Worm (Caenorhabditis elegans) whole organism, L2 larva: Measurements from ENCODE around the gene srh-104.
A peak's percentile ranks its signal among the peaks of the same experiment; 100 is the strongest.

Experiments used
- C34F6.9 ChIP-seq: fragments of 150-350 bp; optimal IDR thresholded peaks from 2 replicates; lab custom pipeline; 2014; ENCODE audit warnings: missing biosample characterization, missing genetic modification characterization
- F13H6.1 ChIP-seq: sonication (generic microtip); optimal IDR thresholded peaks from 2 replicates; lab custom pipeline; 2016; ENCODE audit warnings: missing genetic modification characterization, missing compliant biosample characterization
- ZK546.5 ChIP-seq: sonication (generic microtip); optimal IDR thresholded peaks from 2 replicates; lab custom pipeline; 2017; ENCODE audit warnings: missing biosample characterization, missing genetic modification characterization
- ama-1 ChIP-seq: fragments of 150-350 bp; optimal IDR thresholded peaks from 2 replicates; lab custom pipeline; 2018; ENCODE audit warnings: inconsistent platforms
- blmp-1 ChIP-seq: sonication (generic microtip); optimal IDR thresholded peaks from 2 replicates; lab custom pipeline; 2017; ENCODE audit warnings: missing genetic modification characterization, mild to moderate bottlenecking, missing compliant biosample characterization, antibody characterized with exemption, moderate library complexity; ENCODE audit not compliant: insufficient read depth
- ceh-16 ChIP-seq: fragments of 150-350 bp; optimal IDR thresholded peaks from 2 replicates; lab custom pipeline; 2014; ENCODE audit warnings: missing biosample characterization, missing genetic modification characterization
- ceh-82 ChIP-seq: fragments of 150-350 bp; optimal IDR thresholded peaks from 2 replicates; lab custom pipeline; 2014; ENCODE audit warnings: missing biosample characterization, missing genetic modification characterization
- crh-2 ChIP-seq: sonication (generic microtip); optimal IDR thresholded peaks from 2 replicates; lab custom pipeline; 2017; ENCODE audit warnings: missing biosample characterization, missing genetic modification characterization
- elt-1 ChIP-seq: fragments of 150-350 bp; optimal IDR thresholded peaks from 2 replicates; lab custom pipeline; 2014; ENCODE audit warnings: missing biosample characterization, missing genetic modification characterization
- elt-3 ChIP-seq: sonication (generic microtip); optimal IDR thresholded peaks from 2 replicates; lab custom pipeline; 2017; ENCODE audit warnings: missing biosample characterization, missing genetic modification characterization
- fos-1 ChIP-seq: fragments of 150-350 bp; optimal IDR thresholded peaks from 2 replicates; lab custom pipeline; 2014; ENCODE audit warnings: missing biosample characterization, missing genetic modification characterization
- gmeb-1 ChIP-seq: fragments of 150-350 bp; optimal IDR thresholded peaks from 2 replicates; lab custom pipeline; 2014; ENCODE audit warnings: missing biosample characterization, missing genetic modification characterization
- lin-13 ChIP-seq: fragments of 150-350 bp; optimal IDR thresholded peaks from 2 replicates; lab custom pipeline; 2014; ENCODE audit warnings: missing biosample characterization, missing genetic modification reagents, missing genetic modification characterization
- lsy-2 ChIP-seq, 2 experiments: fragments of 150-350 bp in 1 of 2; sonication (generic microtip) in 1 of 2; optimal IDR thresholded peaks; 2 replicates each; lab custom pipeline; 2014 to 2017; ENCODE audit warnings: missing biosample characterization in 2 of 2, missing genetic modification characterization in 2 of 2
- mab-5 ChIP-seq: fragments of 150-350 bp; optimal IDR thresholded peaks from 2 replicates; lab custom pipeline; 2014; ENCODE audit warnings: missing biosample characterization, missing genetic modification characterization
- nhr-12 ChIP-seq: fragments of 150-350 bp; optimal IDR thresholded peaks from 2 replicates; lab custom pipeline; 2014; ENCODE audit warnings: missing biosample characterization, missing genetic modification characterization
- nhr-21 ChIP-seq: fragments of 150-350 bp; optimal IDR thresholded peaks from 2 replicates; lab custom pipeline; 2014; ENCODE audit warnings: missing biosample characterization, missing genetic modification characterization
- nhr-23 ChIP-seq: fragments of 150-350 bp; optimal IDR thresholded peaks from 2 replicates; lab custom pipeline; 2014; ENCODE audit warnings: missing biosample characterization, missing genetic modification reagents, missing genetic modification characterization
- nhr-237 ChIP-seq: fragments of 150-350 bp; optimal IDR thresholded peaks from 2 replicates; lab custom pipeline; 2014; ENCODE audit warnings: missing biosample characterization, missing genetic modification characterization
- nhr-6 ChIP-seq: fragments of 150-350 bp; optimal IDR thresholded peaks from 2 replicates; lab custom pipeline; 2014; ENCODE audit warnings: missing biosample characterization, missing genetic modification characterization
- nhr-77 ChIP-seq: fragments of 150-350 bp; optimal IDR thresholded peaks from 2 replicates; lab custom pipeline; 2014; ENCODE audit warnings: missing biosample characterization, missing genetic modification characterization
- peb-1 ChIP-seq: fragments of 150-350 bp; optimal IDR thresholded peaks from 2 replicates; lab custom pipeline; 2014; ENCODE audit warnings: missing biosample characterization, missing genetic modification characterization
- sem-4 ChIP-seq: fragments of 150-350 bp; optimal IDR thresholded peaks from 2 replicates; lab custom pipeline; 2014; ENCODE audit warnings: missing biosample characterization, missing genetic modification reagents, missing genetic modification characterization
- skn-1 ChIP-seq: sonication (generic microtip); optimal IDR thresholded peaks from 2 replicates; lab custom pipeline; 2017; ENCODE audit warnings: missing biosample characterization, missing genetic modification characterization
- sma-3 ChIP-seq: sonication (generic microtip); optimal IDR thresholded peaks from 2 replicates; lab custom pipeline; 2016; ENCODE audit warnings: missing genetic modification reagents, missing genetic modification characterization, missing compliant biosample characterization
- sma-9 ChIP-seq, 2 experiments: fragments of 150-350 bp in 1 of 2; sonication (generic microtip) in 1 of 2; optimal IDR thresholded peaks; 2 replicates each; lab custom pipeline; 2014 to 2016; ENCODE audit warnings: missing genetic modification characterization in 2 of 2, mild to moderate bottlenecking in 1 of 2, missing biosample characterization in 1 of 2, missing compliant biosample characterization in 1 of 2, missing genetic modification reagents in 1 of 2, moderate library complexity in 1 of 2
- snpc-4 ChIP-seq: fragments of 150-350 bp; optimal IDR thresholded peaks from 2 replicates; lab custom pipeline; 2014; ENCODE audit warnings: missing biosample characterization, missing genetic modification characterization
- unc-39 ChIP-seq: fragments of 150-350 bp; optimal IDR thresholded peaks from 2 replicates; lab custom pipeline; 2014; ENCODE audit warnings: missing biosample characterization, missing genetic modification characterization
- unc-55 ChIP-seq: fragments of 150-350 bp; sonication (generic microtip); optimal IDR thresholded peaks from 3 replicates; lab custom pipeline; 2014; ENCODE audit warnings: missing biosample characterization, missing genetic modification reagents, missing genetic modification characterization
- unc-62 ChIP-seq: fragments of 150-350 bp; optimal IDR thresholded peaks from 2 replicates; lab custom pipeline; 2014; ENCODE audit warnings: missing biosample characterization, missing genetic modification reagents, missing genetic modification characterization
- zag-1 ChIP-seq: fragments of 150-350 bp; optimal IDR thresholded peaks from 2 replicates; lab custom pipeline; 2014; ENCODE audit warnings: missing biosample characterization, missing genetic modification characterization
- ztf-1 ChIP-seq: fragments of 200-800 bp; sonication (Bioruptor generic); conservative IDR thresholded peaks from 2 replicates; pipeline ENCODE4 v1.3.6; 2022; ENCODE audit warnings: missing genetic modification characterization, missing compliant biosample characterization
- ztf-11 ChIP-seq: sonication (generic microtip); optimal IDR thresholded peaks from 2 replicates; lab custom pipeline; 2017; ENCODE audit warnings: missing biosample characterization, missing genetic modification characterization
- ztf-4 ChIP-seq: fragments of 150-350 bp; optimal IDR thresholded peaks from 2 replicates; lab custom pipeline; 2014; ENCODE audit warnings: missing biosample characterization, missing genetic modification characterization

The srh-104 gene

DNA sequence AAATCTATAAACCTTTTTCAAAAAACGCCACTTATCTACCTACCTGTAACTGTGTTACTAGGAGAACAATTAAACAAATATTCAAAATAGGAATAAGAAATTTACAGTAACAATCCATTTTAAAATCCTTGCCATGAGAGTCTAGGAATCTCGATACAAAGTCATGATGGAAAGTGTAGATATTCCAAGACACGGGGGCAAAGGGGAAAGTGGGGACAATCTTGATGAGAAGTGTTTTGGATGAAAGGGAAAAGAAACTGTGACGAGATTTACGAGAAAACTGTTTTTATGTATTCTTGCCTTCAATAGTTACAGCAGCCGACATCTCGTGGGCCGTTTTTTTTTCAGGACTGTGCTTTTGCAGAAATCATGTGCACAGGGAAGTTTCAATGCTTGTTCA lies 38.2 kb upstream of the srh-104 start, which contains the start of gene F28G4.2:
TSS of gene F28G4.2 (minus strand) at position 175 of the 400 bp plus-strand sequence.
- TF ChIP-seq blmp-1 (tag; lab: Kevin White, UChicago) (peak; percentile 40), unc-55 (GFP tag; lab: Kevin White, UChicago) (no peak)

DNA sequence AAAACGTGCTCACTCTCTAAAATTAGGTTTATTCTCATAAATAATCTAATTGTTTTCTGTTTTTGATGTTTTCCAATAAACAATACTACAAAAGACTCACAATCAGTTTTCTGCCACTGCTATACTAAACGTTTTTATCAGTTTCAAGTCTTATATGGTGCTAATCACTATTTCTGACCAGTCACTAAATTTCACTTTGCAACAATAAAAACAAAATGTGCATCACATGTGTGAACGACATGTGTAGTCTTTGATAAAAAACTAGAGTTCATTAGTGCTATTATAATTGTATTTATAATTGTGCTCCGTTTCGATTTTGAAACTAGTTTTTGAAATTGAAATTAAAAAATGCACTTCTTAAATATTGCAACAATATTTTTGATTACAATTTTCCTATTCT lies 33.9 kb upstream of the srh-104 start, which contains the start of gene cyp-37B1:
TSS of gene cyp-37B1 (plus strand) at position 199 of the 400 bp plus-strand sequence.
- TF ChIP-seq sma-9 (GFP tag; optimal IDR thresholded peaks at IDR 0.05; lab: Kevin White, UChicago) (peak; percentile 76), sma-9 (tag; optimal IDR thresholded peaks at IDR 0.05; lab: Kevin White, UChicago) (no peak), nhr-6 (tag; lab: Kevin White, UChicago) (no peak), lin-13 (no peak), sem-4 (tag; lab: Kevin White, UChicago) (no peak), fos-1 (tag; lab: Kevin White, UChicago) (peak; percentile 64), elt-3 (tag; lab: Kevin White, UChicago) (no peak), crh-2 (tag; lab: Kevin White, UChicago) (peak; percentile 10), nhr-23 (no peak), ceh-16 (tag; lab: Kevin White, UChicago) (no peak), ZK546.5 (no peak), gmeb-1 (tag; lab: Kevin White, UChicago) (peak; percentile 45), unc-39 (tag; lab: Kevin White, UChicago) (no peak)

DNA sequence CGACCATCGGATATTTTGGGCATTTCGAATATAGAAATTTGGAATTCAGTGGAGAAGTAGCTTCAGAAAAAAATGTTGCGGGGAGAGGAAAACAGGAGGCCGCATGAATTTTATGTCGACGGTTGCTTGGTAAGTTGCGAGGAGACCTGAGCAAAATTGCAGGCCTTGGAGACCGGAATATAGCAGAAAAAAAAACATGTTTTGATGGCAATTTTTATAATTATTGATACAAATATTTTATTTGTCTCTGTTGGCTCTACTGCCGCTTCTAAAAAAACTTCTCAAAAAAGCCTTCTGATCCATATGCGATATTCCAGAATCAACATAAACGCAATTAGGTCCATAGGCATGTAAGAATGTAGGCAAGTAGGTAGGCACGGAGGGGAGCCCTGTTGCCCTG lies 31.4 kb upstream of the srh-104 start, which contains the start of gene pacl-1:
TSS of gene pacl-1 (minus strand) at position 101 of the 400 bp plus-strand sequence.
- TF ChIP-seq gmeb-1 (tag; lab: Kevin White, UChicago): no peak
- TF ChIP-seq F13H6.1 (tag; lab: Kevin White, UChicago): no peak
- no peak for TF ChIP-seq peb-1
- no peak for TF ChIP-seq ama-1
- TF ChIP-seq ZK546.5: no peak
- TF ChIP-seq nhr-21 (tag; lab: Kevin White, UChicago): no peak
- no peak for TF ChIP-seq lin-13
- TF ChIP-seq crh-2 (tag; lab: Kevin White, UChicago): no peak
- TF ChIP-seq nhr-12 (tag; lab: Kevin White, UChicago): no peak
- no peak for TF ChIP-seq ceh-82 (tag; lab: Kevin White, UChicago)
- TF ChIP-seq sma-9 (GFP tag; optimal IDR thresholded peaks at IDR 0.05; lab: Kevin White, UChicago): no peak
- no peak for TF ChIP-seq sma-9 (tag; optimal IDR thresholded peaks at IDR 0.05; lab: Kevin White, UChicago)
- no peak for TF ChIP-seq snpc-4 (tag; lab: Kevin White, UChicago)
- no peak for TF ChIP-seq mab-5
- TF ChIP-seq ztf-4: no peak
- TF ChIP-seq blmp-1 (tag; lab: Kevin White, UChicago): no peak
- TF ChIP-seq nhr-237 (tag; lab: Kevin White, UChicago): no peak
- TF ChIP-seq sma-3: no peak
- TF ChIP-seq ztf-1 (GFP tag; lab: Robert Waterston, UW): no peak
- no peak for TF ChIP-seq lsy-2 (tag; optimal IDR thresholded peaks at IDR 0.05; lab: Kevin White, UChicago)

DNA sequence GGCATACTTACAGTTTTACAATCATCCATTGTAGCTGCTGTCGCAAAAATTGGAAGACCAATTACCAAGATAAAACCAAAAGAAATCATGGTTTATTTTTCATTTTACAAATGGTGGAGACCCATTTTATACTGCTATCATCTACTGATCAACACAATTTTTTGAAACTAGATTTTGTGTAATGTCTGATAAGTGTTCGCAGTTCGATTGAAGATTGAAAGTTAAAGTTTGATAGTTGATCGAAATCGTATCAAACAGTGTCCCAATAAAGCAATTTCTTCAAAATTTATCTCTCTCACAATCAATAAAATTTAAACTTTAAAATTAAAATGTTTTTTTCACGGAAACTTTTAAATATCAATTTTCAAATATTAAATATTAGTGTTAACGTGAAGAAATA lies 27.1 kb upstream of the srh-104 start, which contains the start of gene T13F3.6:
TSS of gene T13F3.6 (minus strand) at position 101 of the 400 bp plus-strand sequence.
- TF ChIP-seq nhr-6 (tag; lab: Kevin White, UChicago) (no peak), unc-62 (GFP tag; lab: Kevin White, UChicago) (no peak), crh-2 (tag; lab: Kevin White, UChicago) (no peak), nhr-12 (tag; lab: Kevin White, UChicago) (no peak), C34F6.9 (tag; lab: Kevin White, UChicago) (no peak), ama-1 (no peak), unc-55 (GFP tag; lab: Kevin White, UChicago) (no peak), ztf-11 (tag; lab: Kevin White, UChicago) (no peak), ztf-1 (GFP tag; lab: Robert Waterston, UW) (no peak), peb-1 (no peak), unc-39 (tag; lab: Kevin White, UChicago) (no peak), zag-1 (tag; lab: Kevin White, UChicago) (no peak), nhr-77 (tag; lab: Kevin White, UChicago) (no peak), elt-3 (tag; lab: Kevin White, UChicago) (no peak), skn-1 (tag; lab: Kevin White, UChicago) (no peak), nhr-237 (tag; lab: Kevin White, UChicago) (no peak), F13H6.1 (tag; lab: Kevin White, UChicago) (no peak), elt-1 (tag; lab: Kevin White, UChicago) (no peak), nhr-23 (no peak), ztf-4 (no peak)
